Fruit fly (Drosophila melanogaster): ENCODE measurements around the gene CG7215.

The CG7215 gene

DNA sequence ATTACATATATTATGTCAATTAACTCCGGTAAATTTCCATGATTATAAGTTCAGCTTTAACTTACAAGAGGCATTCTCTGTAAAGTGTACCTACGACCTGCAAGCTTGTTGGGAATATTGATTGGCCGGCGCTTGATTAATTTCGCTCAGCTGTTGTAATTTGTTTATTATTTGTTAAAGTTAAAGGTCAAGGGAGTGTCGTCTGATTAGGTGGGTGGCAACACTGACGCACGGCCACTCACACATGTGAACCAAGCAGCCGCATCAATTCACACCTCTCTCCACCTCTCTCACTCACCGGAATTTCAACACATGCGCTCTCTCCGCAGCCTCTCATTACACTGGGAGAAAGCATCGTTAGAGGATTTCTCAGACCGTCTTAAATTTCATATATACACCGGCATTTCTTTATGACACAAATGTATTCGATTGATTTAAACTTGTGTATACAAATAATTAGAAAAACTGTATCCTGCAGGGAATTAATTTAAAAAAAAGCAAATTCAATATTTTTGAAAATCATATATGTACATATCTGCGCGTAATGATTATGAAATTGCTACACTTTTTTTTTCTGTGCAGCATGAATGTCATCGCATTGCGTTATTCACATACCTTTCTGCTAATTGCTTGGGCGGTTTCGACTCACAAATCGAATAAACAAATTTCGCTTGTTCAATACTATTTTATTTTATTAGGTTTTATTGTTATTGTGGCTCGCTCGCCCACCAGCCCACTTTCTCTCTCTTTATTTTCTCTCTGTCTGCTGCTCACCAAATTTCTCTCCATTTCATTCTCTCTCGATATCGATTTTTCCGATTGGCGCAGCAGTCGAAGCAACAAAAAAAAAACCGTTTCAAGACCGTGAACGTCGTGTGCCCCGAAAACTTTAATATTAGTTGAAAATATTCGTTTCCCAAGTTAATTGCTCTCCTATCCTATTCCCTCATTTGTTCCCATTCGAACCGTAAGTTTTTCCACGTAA lies 5.2 kb upstream of the CG7215 start (continued):
- TF ChIP-seq CG17186 (GFP tag; optimal IDR thresholded peaks at IDR 0.05): peak; percentile 73
- TF ChIP-seq CG32532 (GFP tag; IDR thresholded peaks at IDR 0.05): peak; percentile 90
- TF ChIP-seq CG12299 (tag; optimal IDR thresholded peaks at IDR 0.05): peak; percentile 87
- peak; percentile 88 for TF ChIP-seq kay (GFP tag; optimal IDR thresholded peaks at IDR 0.05)
- peak; percentile 98 for TF ChIP-seq Ets65A (GFP tag)
- TF ChIP-seq CG17568 (GFP tag; optimal IDR thresholded peaks at IDR 0.05): no peak
- TF ChIP-seq bab2 (GFP tag; optimal IDR thresholded peaks at IDR 0.05): peak; percentile 92
- peak; percentile 56 for TF ChIP-seq CG7928 (GFP tag; optimal IDR thresholded peaks at IDR 0.05)
- TF ChIP-seq Hmx (GFP tag; optimal IDR thresholded peaks at IDR 0.05): peak; percentile 78
- TF ChIP-seq CG8924 (tag; optimal IDR thresholded peaks at IDR 0.05): peak; percentile 97
- TF ChIP-seq CG14860 (GFP tag; IDR thresholded peaks at IDR 0.05; ENCODE audit: partially characterized antibody): no peak
- peak; percentile 95 for TF ChIP-seq nmo (GFP tag; optimal IDR thresholded peaks at IDR 0.05)
- TF ChIP-seq CG6654 (GFP tag; optimal IDR thresholded peaks at IDR 0.05): peak; percentile 82
- peak; percentile 64 for TF ChIP-seq cas (GFP tag; IDR thresholded peaks at IDR 0.05)
- TF ChIP-seq B-H2 (GFP tag; optimal IDR thresholded peaks at IDR 0.05): peak; percentile 91
- no peak for TF ChIP-seq Sin3A (optimal IDR thresholded peaks at IDR 0.05)
- TF ChIP-seq CG11695 (GFP tag; IDR thresholded peaks at IDR 0.05): peak; percentile 91
- no peak for TF ChIP-seq zen2 (GFP tag; IDR thresholded peaks at IDR 0.05; ENCODE audit: partially characterized antibody)
- peak; percentile 78 for TF ChIP-seq Aef1 (GFP tag; IDR thresholded peaks at IDR 0.05)
- TF ChIP-seq Optix (GFP tag; IDR thresholded peaks at IDR 0.05): peak; percentile 61; the same call in 1 of the 3 replicates
- TF ChIP-seq nerfin-2 (GFP tag; IDR thresholded peaks at IDR 0.05; ENCODE audit: partially characterized antibody): no peak
- peak; percentile 64; the same call in 1 of the 2 replicates for TF ChIP-seq CG11247 (GFP tag; IDR thresholded peaks at IDR 0.05)
- TF ChIP-seq Ssrp (tag; optimal IDR thresholded peaks at IDR 0.05): peak; percentile 98
- peak; percentile 58 for TF ChIP-seq sima (GFP tag; optimal IDR thresholded peaks at IDR 0.05)
- peak; percentile 73 for TF ChIP-seq gro (GFP tag; optimal IDR thresholded peaks at IDR 0.05)
- peak; percentile 82 for TF ChIP-seq CG10366 (GFP tag; IDR thresholded peaks at IDR 0.05)
- peak in 1 of 2 experiments; percentile 90 for TF ChIP-seq Hr78 (GFP tag; optimal IDR thresholded peaks at IDR 0.05)
- TF ChIP-seq TFAM (GFP tag; optimal IDR thresholded peaks at IDR 0.05): peak; percentile 56
- TF ChIP-seq wor (GFP tag; IDR thresholded peaks at IDR 0.05): peak; percentile 92
- TF ChIP-seq CG17385 (GFP tag; optimal IDR thresholded peaks at IDR 0.05): peak; percentile 91
- peak; percentile 69 for TF ChIP-seq Ets97D (GFP tag; optimal IDR thresholded peaks at IDR 0.05)
- peak; percentile 93 for TF ChIP-seq stc (GFP tag; IDR thresholded peaks at IDR 0.05)
- TF ChIP-seq CG16815 (GFP tag; optimal IDR thresholded peaks at IDR 0.05): peak; percentile 90
- peak; percentile 66 for TF ChIP-seq CG3995 (GFP tag; optimal IDR thresholded peaks at IDR 0.05)

dm6 chr3R:18169982-18170531 lies 3.0 kb upstream of the CG7215 start:
- peak; percentile 94 for TF ChIP-seq CG9437 (GFP tag; optimal IDR thresholded peaks at IDR 0.05)
- peak; percentile 75 for TF ChIP-seq crol (GFP tag; IDR thresholded peaks at IDR 0.05)
- no peak for TF ChIP-seq CG3281 (GFP tag; optimal IDR thresholded peaks at IDR 0.05)
- no peak for TF ChIP-seq ttk (GFP tag; IDR thresholded peaks at IDR 0.05)
- TF ChIP-seq CG3838 (GFP tag; optimal IDR thresholded peaks at IDR 0.05): no peak
- TF ChIP-seq CG6254 (GFP tag; optimal IDR thresholded peaks at IDR 0.05): no peak
- no peak for TF ChIP-seq slou (GFP tag; optimal IDR thresholded peaks at IDR 0.05)
- TF ChIP-seq CG7839 (tag; optimal IDR thresholded peaks at IDR 0.05): no peak
- peak; percentile 95 for TF ChIP-seq exex (tag; optimal IDR thresholded peaks at IDR 0.05)
- TF ChIP-seq gro (GFP tag; optimal IDR thresholded peaks at IDR 0.05): peak; percentile 26
- TF ChIP-seq chm (GFP tag; IDR thresholded peaks at IDR 0.05): 0 out of 2 replicates have a peak, but pooled peaks have one; percentile 9
- no peak for TF ChIP-seq CG8359 (GFP tag; optimal IDR thresholded peaks at IDR 0.05; ENCODE audit: borderline replicate concordance)
- TF ChIP-seq CG16813 (GFP tag; IDR thresholded peaks at IDR 0.05; ENCODE audit: partially characterized antibody): no peak
- no peak for TF ChIP-seq NFAT (GFP tag; IDR thresholded peaks at IDR 0.05)
- peak; percentile 92 for TF ChIP-seq zen (tag; optimal IDR thresholded peaks at IDR 0.05)
- peak; percentile 93 for TF ChIP-seq GATAe (GFP tag; conservative IDR thresholded peaks at IDR 0.05)
